Worm (Caenorhabditis elegans) whole organism, L3 larva: ENCODE results near the gene dcaf-1.
"Not testable (repeated sequence)": the region's sequence is repeated elsewhere in the genome, so short reads cannot be mapped to it uniquely, and the experiment has no call there.

Experiments
- R02D3.7 ChIP-seq: fragments of 150-350 bp; optimal IDR thresholded peaks from 2 replicates; lab custom pipeline; 2014; ENCODE audit warnings: missing biosample characterization, missing genetic modification characterization
- ZK546.5 ChIP-seq: sonication (generic microtip); optimal IDR thresholded peaks from 2 replicates; lab custom pipeline; 2017; ENCODE audit warnings: missing biosample characterization, missing genetic modification characterization
- aly-2 ChIP-seq: fragments of 150-350 bp; optimal IDR thresholded peaks from 2 replicates; lab custom pipeline; 2014; ENCODE audit warnings: missing biosample characterization, missing genetic modification characterization
- ama-1 ChIP-seq: fragments of 150-350 bp; optimal IDR thresholded peaks from 2 replicates; lab custom pipeline; 2018
- ceh-16 ChIP-seq: sonication (generic microtip); optimal IDR thresholded peaks from 2 replicates; lab custom pipeline; 2017; ENCODE audit warnings: missing biosample characterization, missing genetic modification characterization
- egl-5 ChIP-seq: fragments of 150-350 bp; optimal IDR thresholded peaks from 2 replicates; lab custom pipeline; 2017; ENCODE audit warnings: missing biosample characterization, missing genetic modification reagents, missing genetic modification characterization, inconsistent platforms
- elt-1 ChIP-seq: fragments of 150-350 bp; optimal IDR thresholded peaks from 2 replicates; lab custom pipeline; 2014; ENCODE audit warnings: missing biosample characterization, missing genetic modification characterization
- elt-2 ChIP-seq: sonication (generic microtip); optimal IDR thresholded peaks from 2 replicates; lab custom pipeline; 2016; ENCODE audit warnings: missing genetic modification reagents, mild to moderate bottlenecking, missing genetic modification characterization, missing compliant biosample characterization
- eor-1 ChIP-seq, 2 experiments: fragments of 150-350 bp; optimal IDR thresholded peaks; 2 replicates each; lab custom pipeline; 2014 to 2018; ENCODE audit warnings: missing biosample characterization in 2 of 2, missing genetic modification characterization in 2 of 2
- fkh-10 ChIP-seq: sonication (generic microtip); optimal IDR thresholded peaks from 2 replicates; lab custom pipeline; 2017; ENCODE audit warnings: missing biosample characterization, missing genetic modification reagents, missing genetic modification characterization
- fkh-2 ChIP-seq: fragments of 150-350 bp; optimal IDR thresholded peaks from 2 replicates; lab custom pipeline; 2014; ENCODE audit warnings: missing biosample characterization, missing genetic modification reagents, missing genetic modification characterization
- hmg-11 ChIP-seq: sonication (generic microtip); optimal IDR thresholded peaks from 2 replicates; lab custom pipeline; 2016; ENCODE audit warnings: missing genetic modification characterization, missing compliant biosample characterization
- jun-1 ChIP-seq: fragments of 150-350 bp; optimal IDR thresholded peaks from 2 replicates; lab custom pipeline; 2014; ENCODE audit warnings: missing biosample characterization, missing genetic modification reagents, missing genetic modification characterization
- lin-15B ChIP-seq: fragments of 150-350 bp; optimal IDR thresholded peaks from 2 replicates; lab custom pipeline; 2014; ENCODE audit warnings: missing biosample characterization, missing genetic modification characterization
- lin-39 ChIP-seq: fragments of 150-350 bp; optimal IDR thresholded peaks from 2 replicates; lab custom pipeline; 2018; ENCODE audit warnings: missing biosample characterization, missing genetic modification reagents, missing genetic modification characterization
- lsy-12 ChIP-seq: sonication (generic microtip); optimal IDR thresholded peaks from 2 replicates; lab custom pipeline; 2016; ENCODE audit warnings: mild to moderate bottlenecking, missing genetic modification characterization, missing compliant biosample characterization
- mdl-1 ChIP-seq: fragments of 150-350 bp; optimal IDR thresholded peaks from 2 replicates; lab custom pipeline; 2014; ENCODE audit warnings: missing biosample characterization, missing genetic modification characterization
- nfya-1 ChIP-seq: sonication (generic microtip); optimal IDR thresholded peaks from 2 replicates; lab custom pipeline; 2017; ENCODE audit warnings: missing genetic modification characterization, mild to moderate bottlenecking, missing compliant biosample characterization, antibody characterized with exemption, moderate library complexity; ENCODE audit not compliant: insufficient read depth
- nhr-237 ChIP-seq: fragments of 150-350 bp; optimal IDR thresholded peaks from 2 replicates; lab custom pipeline; 2014; ENCODE audit warnings: missing biosample characterization, missing genetic modification characterization
- nhr-25 ChIP-seq: sonication (generic microtip); optimal IDR thresholded peaks from 2 replicates; lab custom pipeline; 2017; ENCODE audit warnings: missing biosample characterization, missing genetic modification characterization
- nhr-43 ChIP-seq: sonication (generic microtip); optimal IDR thresholded peaks from 2 replicates; lab custom pipeline; 2016; ENCODE audit warnings: mild to moderate bottlenecking, missing genetic modification characterization, missing compliant biosample characterization; ENCODE audit not compliant: poor library complexity, severe bottlenecking
- nhr-67 ChIP-seq: fragments of 150-350 bp; optimal IDR thresholded peaks from 2 replicates; lab custom pipeline; 2014; ENCODE audit warnings: missing biosample characterization, missing genetic modification characterization
- nhr-76 ChIP-seq: fragments of 150-350 bp; sonication (generic microtip); optimal IDR thresholded peaks from 5 replicates; lab custom pipeline; 2014; ENCODE audit warnings: missing biosample characterization, missing genetic modification characterization
- nhr-77 ChIP-seq: fragments of 150-350 bp; optimal IDR thresholded peaks from 2 replicates; lab custom pipeline; 2014; ENCODE audit warnings: missing biosample characterization, missing genetic modification characterization
- pha-4 ChIP-seq: fragments of 150-350 bp; optimal IDR thresholded peaks from 2 replicates; lab custom pipeline; 2014; ENCODE audit warnings: missing biosample characterization, missing genetic modification reagents, missing genetic modification characterization
- pqm-1 ChIP-seq: fragments of 150-350 bp; optimal IDR thresholded peaks from 2 replicates; lab custom pipeline; 2017; ENCODE audit warnings: missing biosample characterization, missing genetic modification characterization, inconsistent platforms
- sea-2 ChIP-seq: fragments of 150-350 bp; sonication (generic microtip); optimal IDR thresholded peaks from 4 replicates; lab custom pipeline; 2014; ENCODE audit warnings: missing biosample characterization, missing genetic modification reagents, missing genetic modification characterization
- skn-1 ChIP-seq: fragments of 150-350 bp; optimal IDR thresholded peaks from 2 replicates; lab custom pipeline; 2014; ENCODE audit warnings: missing biosample characterization, missing genetic modification characterization
- snpc-4 ChIP-seq: fragments of 150-350 bp; optimal IDR thresholded peaks from 2 replicates; lab custom pipeline; 2014; ENCODE audit warnings: missing biosample characterization, missing genetic modification characterization
- tbx-2 ChIP-seq: sonication (generic microtip); optimal IDR thresholded peaks from 2 replicates; lab custom pipeline; 2016; ENCODE audit warnings: mild to moderate bottlenecking, missing genetic modification characterization, missing compliant biosample characterization
- unc-39 ChIP-seq: sonication (generic microtip); optimal IDR thresholded peaks from 4 replicates; lab custom pipeline; 2017; ENCODE audit warnings: missing biosample characterization, missing genetic modification characterization
- unc-62 ChIP-seq: fragments of 150-350 bp; sonication (generic microtip); optimal IDR thresholded peaks from 4 replicates; lab custom pipeline; 2014; ENCODE audit warnings: missing biosample characterization, missing genetic modification reagents, missing genetic modification characterization
- zag-1 ChIP-seq: fragments of 150-350 bp; optimal IDR thresholded peaks from 2 replicates; lab custom pipeline; 2014; ENCODE audit warnings: missing biosample characterization, missing genetic modification characterization
- ztf-4 ChIP-seq: fragments of 150-350 bp; optimal IDR thresholded peaks from 2 replicates; lab custom pipeline; 2014; ENCODE audit warnings: missing biosample characterization, missing genetic modification characterization

The dcaf-1 gene

DNA sequence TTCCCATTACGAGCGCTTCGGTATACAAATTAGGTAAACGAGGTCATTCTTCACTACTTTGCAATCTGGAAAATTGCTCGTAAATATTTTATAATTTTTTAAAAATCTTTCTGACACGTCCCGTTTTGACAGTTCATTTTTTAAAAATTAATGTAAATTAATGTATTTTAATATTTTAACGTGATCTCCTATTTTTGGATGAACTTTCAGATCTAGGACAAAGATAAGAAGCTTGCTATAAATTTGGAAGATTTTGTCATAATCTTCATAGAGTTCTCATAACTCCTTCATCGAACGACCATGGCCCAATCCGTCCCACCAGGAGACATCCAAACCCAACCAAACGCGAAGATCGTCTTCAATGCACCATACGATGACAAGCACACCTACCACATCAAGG lies 17.8 kb downstream of the dcaf-1 start, which contains the start of gene msp-76:
Gene msp-76, plus strand, starts transcription at position 301 of the 400 bp plus-strand sequence.
- not testable (repeated sequence) for TF ChIP-seq R02D3.7, lin-15B, ZK546.5 (tag; lab: Kevin White, UChicago)

DNA sequence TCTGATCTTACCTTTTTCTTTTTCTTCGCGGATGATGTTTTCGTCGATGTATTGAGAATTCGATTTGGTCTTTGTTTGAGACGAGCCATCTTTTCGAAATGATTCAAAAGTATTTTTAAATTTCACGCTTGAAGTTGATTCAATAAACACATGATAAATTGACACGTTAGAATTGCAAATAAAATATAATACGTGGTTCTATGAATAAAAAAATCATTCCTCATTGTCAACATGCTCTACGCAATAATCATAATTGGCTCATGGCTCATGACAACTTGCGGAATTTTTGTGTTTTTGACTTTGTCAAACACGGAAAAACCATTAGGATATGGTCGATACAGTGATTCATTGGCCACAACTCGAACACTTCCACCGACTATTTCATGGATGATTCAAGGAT lies 23.1 kb downstream of the dcaf-1 start, which contains the start of the genes htas-1 and ZK1251.3:
Gene htas-1, minus strand, starts transcription at position 101 of the 400 bp plus-strand sequence.
Gene ZK1251.3, plus strand, starts transcription at position 226 of the 400 bp plus-strand sequence.
- no peak for TF ChIP-seq unc-62 (GFP tag; lab: Kevin White, UChicago)
- TF ChIP-seq pha-4 = no peak
- no peak for TF ChIP-seq R02D3.7 (tag; lab: Kevin White, UChicago)
- no peak for TF ChIP-seq elt-1 (tag; lab: Kevin White, UChicago)
- no peak for TF ChIP-seq sea-2
- TF ChIP-seq ZK546.5 (tag; lab: Kevin White, UChicago) = no peak
- TF ChIP-seq ama-1 = no peak
- no peak for TF ChIP-seq lsy-12 (tag; lab: Kevin White, UChicago)
- no peak for TF ChIP-seq mdl-1 (tag; lab: Kevin White, UChicago)
- TF ChIP-seq nhr-67 (tag; lab: Kevin White, UChicago) = no peak
- no peak for TF ChIP-seq tbx-2 (tag; lab: Kevin White, UChicago)
- no peak for TF ChIP-seq eor-1 (tag; optimal IDR thresholded peaks at IDR 0.05; lab: Kevin White, UChicago)

DNA sequence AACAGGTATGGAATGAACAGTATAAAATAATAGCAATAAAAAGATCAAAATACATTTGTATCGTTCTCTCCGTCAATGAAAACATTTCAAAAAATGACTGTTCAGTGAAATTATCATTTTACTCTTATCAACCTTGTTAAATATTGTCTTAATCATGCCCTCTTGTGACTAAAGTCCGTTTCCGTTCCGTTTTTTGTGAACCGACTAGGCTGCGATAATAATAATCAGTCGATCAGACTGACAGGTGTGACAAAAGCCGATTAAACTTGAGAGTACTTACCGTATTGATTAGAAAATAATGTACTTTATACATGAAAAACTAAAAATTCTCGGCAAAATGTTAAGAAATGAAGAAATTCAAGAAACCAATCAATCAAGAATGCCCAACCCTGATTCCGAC lies 24.0 kb downstream of the dcaf-1 start, which contains the start of gene ins-7:
Gene ins-7, minus strand, starts transcription at position 332 of the 400 bp plus-strand sequence.
- TF ChIP-seq pqm-1 (tag; lab: Kevin White, UChicago) (peak; percentile 34), elt-2 (tag; lab: Kevin White, UChicago) (peak; percentile 91), hmg-11 (tag; lab: Kevin White, UChicago) (no peak), nfya-1 (tag; lab: Kevin White, UChicago) (no peak)

DNA sequence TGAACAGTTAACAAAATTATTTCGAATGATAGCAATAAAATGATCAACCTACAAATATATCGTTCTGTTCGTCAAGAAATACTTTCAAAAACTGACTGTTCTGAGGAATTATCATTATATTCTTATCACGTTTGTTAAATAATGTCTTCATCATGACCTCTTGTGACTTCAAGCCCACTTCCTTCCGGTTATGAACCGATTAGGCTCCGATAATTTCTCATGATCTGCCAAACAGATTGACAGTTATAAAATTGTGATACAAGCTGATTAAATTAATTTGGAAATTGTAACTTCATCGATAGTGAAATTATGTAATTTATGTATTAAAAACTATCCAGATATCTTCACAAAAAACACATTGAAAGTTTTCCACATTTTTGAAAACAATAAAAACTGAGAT lies 25.7 kb downstream of the dcaf-1 start, which contains the start of gene ins-8:
Gene ins-8, minus strand, starts transcription at position 101 of the 400 bp plus-strand sequence.
- TF ChIP-seq fkh-10 (GFP tag; lab: Kevin White, UChicago) = no peak
- TF ChIP-seq eor-1 (tag; optimal IDR thresholded peaks at IDR 0.05; lab: Kevin White, UChicago) = no peak
- TF ChIP-seq lin-15B (tag; lab: Kevin White, UChicago) = no peak
- TF ChIP-seq nhr-43 (tag; lab: Kevin White, UChicago) = no peak
- TF ChIP-seq ZK546.5 (tag; lab: Kevin White, UChicago) = no peak
- no peak for TF ChIP-seq nhr-77 (tag; lab: Kevin White, UChicago)
- no peak for TF ChIP-seq zag-1 (tag; lab: Kevin White, UChicago)
- no peak for TF ChIP-seq jun-1 (tag; lab: Kevin White, UChicago)
- TF ChIP-seq elt-1 (tag; lab: Kevin White, UChicago) = no peak
- no peak for TF ChIP-seq egl-5 (tag; lab: Kevin White, UChicago)
- TF ChIP-seq nhr-237 (tag; lab: Kevin White, UChicago) = no peak
- TF ChIP-seq sea-2 = no peak
- TF ChIP-seq nhr-25 (tag; lab: Kevin White, UChicago) = no peak
- TF ChIP-seq fkh-2 = no peak

DNA sequence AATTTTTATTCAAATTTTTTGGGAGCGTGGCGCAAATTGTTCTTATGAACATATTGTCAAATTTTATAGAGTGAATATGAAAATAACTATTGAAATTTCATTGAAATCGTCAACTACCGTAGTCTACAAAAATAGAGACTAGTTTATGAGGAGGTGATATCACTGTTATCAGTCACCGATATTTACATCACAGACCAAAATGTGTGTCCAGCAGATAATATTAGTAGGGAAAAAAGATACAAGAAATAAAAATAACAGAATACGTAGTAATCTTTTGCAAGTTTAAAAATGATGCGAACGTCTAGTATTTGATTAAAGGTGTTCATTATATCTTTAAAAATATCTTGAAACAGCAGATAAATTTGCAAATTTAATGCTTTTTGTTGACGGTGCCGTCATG lies 27.2 kb downstream of the dcaf-1 start:
- TF ChIP-seq fkh-10 (GFP tag; lab: Kevin White, UChicago) (no peak), elt-2 (tag; lab: Kevin White, UChicago) (peak; percentile 3)

DNA sequence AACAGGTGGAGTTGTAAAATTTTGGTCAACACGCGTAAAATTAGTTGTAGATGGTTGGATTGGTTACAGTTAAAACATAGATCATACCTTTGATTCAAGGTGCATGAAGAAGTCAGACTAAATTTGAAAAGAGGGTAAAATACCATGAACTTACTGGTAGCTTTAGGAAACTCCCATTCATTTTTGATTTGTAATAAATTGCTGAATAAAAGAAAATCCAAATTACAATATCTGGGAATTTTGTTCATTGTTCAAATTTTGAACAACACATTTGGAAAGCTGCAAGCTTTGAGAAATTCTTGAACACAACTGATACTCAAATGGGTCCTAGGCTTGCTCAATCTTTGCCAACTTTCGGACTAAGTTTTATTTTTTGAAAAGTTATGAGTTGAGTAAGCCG lies 28.5 kb downstream of the dcaf-1 start:
- TF ChIP-seq lin-15B (tag; lab: Kevin White, UChicago) (no peak), jun-1 (tag; lab: Kevin White, UChicago) (no peak), pha-4 (no peak)

DNA sequence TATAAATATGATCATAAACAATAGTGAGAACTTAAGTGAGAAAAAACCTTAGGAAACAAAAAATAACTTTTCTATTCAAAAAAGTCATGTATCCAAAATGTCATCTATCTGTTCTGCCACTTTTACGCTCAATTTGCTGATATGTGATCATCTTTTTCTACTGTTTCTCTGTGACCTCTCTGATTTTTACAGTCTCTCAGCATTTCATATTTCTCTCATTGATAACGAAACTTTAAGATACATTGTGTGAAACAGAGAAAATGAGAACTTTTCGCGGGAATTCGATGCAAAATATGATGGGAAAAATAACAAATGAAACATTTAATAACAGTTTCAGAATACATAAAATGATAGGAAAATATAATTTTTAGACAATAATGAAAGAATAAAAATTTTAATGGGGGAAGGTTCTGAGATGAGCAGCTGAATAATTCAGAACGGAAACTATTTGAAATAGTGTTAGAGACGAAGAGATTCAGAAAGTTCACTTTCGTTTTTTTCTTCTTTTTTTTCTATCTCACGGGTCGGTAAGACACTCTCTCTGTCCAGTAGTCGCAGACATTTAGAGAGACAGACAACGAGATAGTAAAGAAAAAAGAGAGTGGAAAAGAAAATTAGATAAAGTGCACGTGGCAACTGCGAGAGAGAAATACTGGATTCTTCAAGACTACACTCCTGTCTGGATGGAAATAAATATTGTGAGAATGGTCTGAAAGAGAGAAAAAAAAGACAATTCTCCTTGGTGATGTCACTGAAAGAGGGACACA lies 29.1 kb downstream of the dcaf-1 start:
- TF ChIP-seq hmg-11 (tag; lab: Kevin White, UChicago) = peak; percentile 60
- TF ChIP-seq nhr-237 (tag; lab: Kevin White, UChicago) = no peak
- no peak for TF ChIP-seq snpc-4
- peak; percentile 7 for TF ChIP-seq lin-15B (tag; lab: Kevin White, UChicago)
- TF ChIP-seq sea-2 = no peak
- TF ChIP-seq unc-62 (GFP tag; lab: Kevin White, UChicago) = no peak
- no peak for TF ChIP-seq lin-39 (tag; lab: Kevin White, UChicago)
- TF ChIP-seq nhr-76 = no peak
- TF ChIP-seq fkh-10 (GFP tag; lab: Kevin White, UChicago) = peak; percentile 74
- peak; percentile 83 for TF ChIP-seq pha-4
- no peak for TF ChIP-seq egl-5 (tag; lab: Kevin White, UChicago)
- no peak for TF ChIP-seq ceh-16 (tag; lab: Kevin White, UChicago)
- TF ChIP-seq unc-39 = no peak
- TF ChIP-seq ztf-4 (tag; lab: Kevin White, UChicago) = no peak
- TF ChIP-seq R02D3.7 (tag; lab: Kevin White, UChicago) = no peak
- TF ChIP-seq nhr-67 (tag; lab: Kevin White, UChicago) = no peak
- peak; percentile 33 for TF ChIP-seq tbx-2 (tag; lab: Kevin White, UChicago)
- TF ChIP-seq skn-1 = no peak
- TF ChIP-seq ama-1 = no peak
- TF ChIP-seq aly-2 (tag; lab: Kevin White, UChicago) = no peak
- peak; percentile 70 for TF ChIP-seq elt-2 (tag; lab: Kevin White, UChicago)
- TF ChIP-seq nhr-77 (tag; lab: Kevin White, UChicago) = no peak
- TF ChIP-seq nhr-43 (tag; lab: Kevin White, UChicago) = peak; percentile 81
